Worm (Caenorhabditis elegans) whole organism, L4 larva: ENCODE measurements around the gene C24B9.3.

ENCODE experiments used
- F44E2.7 ChIP-seq: fragments of 200-800 bp; sonication (Bioruptor generic); IDR thresholded peaks from 2 replicates; pipeline ENCODE4 v2.1.2; 2022; ENCODE audit warnings: missing genetic modification characterization, missing compliant biosample characterization
- dpl-1 ChIP-seq: fragments of 150-350 bp; optimal IDR thresholded peaks from 2 replicates; lab custom pipeline; 2014; ENCODE audit warnings: missing biosample characterization, missing genetic modification reagents, missing genetic modification characterization
- fkh-10 ChIP-seq: fragments of 150-350 bp; optimal IDR thresholded peaks from 2 replicates; lab custom pipeline; 2014; ENCODE audit warnings: missing biosample characterization, missing genetic modification reagents, missing genetic modification characterization
- lim-7 ChIP-seq: fragments of 200-800 bp; sonication (Bioruptor generic); IDR thresholded peaks from 2 replicates; pipeline ENCODE4 v1.3.6; 2022; ENCODE audit warnings: missing genetic modification characterization, missing compliant biosample characterization
- mdl-1 ChIP-seq, 2 experiments: fragments of 150-350 bp in 1 of 2; sonication (generic microtip) in 1 of 2; optimal IDR thresholded peaks; 2 replicates each; lab custom pipeline; 2014 to 2017; ENCODE audit warnings: missing biosample characterization in 2 of 2, missing genetic modification characterization in 2 of 2
- nhr-11 ChIP-seq: fragments of 150-350 bp; optimal IDR thresholded peaks from 2 replicates; lab custom pipeline; 2014; ENCODE audit warnings: missing biosample characterization, missing genetic modification characterization
- nhr-237 ChIP-seq: sonication (generic microtip); optimal IDR thresholded peaks from 2 replicates; lab custom pipeline; 2017; ENCODE audit warnings: missing biosample characterization, missing genetic modification characterization
- pha-4 ChIP-seq, 2 experiments: fragments of 150-350 bp in 1 of 2; fragments of 200-800 bp in 1 of 2; sonication (Bioruptor generic) in 1 of 2; IDR thresholded peaks in 1 of 2; optimal IDR thresholded peaks in 1 of 2; 2 replicates each; pipeline versions ENCODE4 v1.3.6 to Lab custom; 2014 to 2022; ENCODE audit warnings: missing genetic modification characterization in 2 of 2, missing genetic modification reagents in 2 of 2, missing biosample characterization in 1 of 2, missing compliant biosample characterization in 1 of 2
- vab-7 ChIP-seq: fragments of 200-800 bp; sonication (Bioruptor generic); IDR thresholded peaks from 2 replicates; pipeline ENCODE4 v1.3.6; 2022; ENCODE audit warnings: missing genetic modification reagents, missing genetic modification characterization, missing compliant biosample characterization

DNA sequence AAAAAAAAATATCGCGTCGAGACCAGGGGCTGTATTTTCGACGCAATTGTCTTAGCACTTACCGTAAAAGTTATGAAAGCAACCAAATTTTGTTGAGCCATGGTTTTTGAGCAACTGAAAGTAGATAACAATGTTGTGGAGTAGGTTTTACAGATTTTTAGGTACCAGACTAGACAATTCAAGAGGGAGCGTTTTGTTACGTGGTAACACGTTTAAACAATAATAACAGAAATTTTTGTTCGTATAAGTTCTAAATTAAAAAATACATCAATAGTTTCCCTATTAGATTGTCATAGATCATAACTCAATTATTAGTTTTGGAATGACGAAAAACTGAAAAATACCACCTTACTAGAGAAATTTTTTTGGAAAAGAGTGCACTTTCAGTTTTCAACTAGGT is 38.6 kb upstream of the C24B9.3 start, which contains the start of gene srx-24:
- TF ChIP-seq nhr-11, result no peak
- no peak for TF ChIP-seq vab-7 (GFP tag; lab: Robert Waterston, UW)
- no peak for TF ChIP-seq mdl-1 (tag; optimal IDR thresholded peaks at IDR 0.05; lab: Kevin White, UChicago)
- no peak for TF ChIP-seq pha-4 (GFP tag; IDR thresholded peaks at IDR 0.05; lab: Robert Waterston, UW)
- TF ChIP-seq pha-4 (tag; optimal IDR thresholded peaks at IDR 0.05; lab: Kevin White, UChicago), result no peak
- TF ChIP-seq lim-7 (GFP tag; lab: Robert Waterston, UW), result no peak
- TF ChIP-seq fkh-10 (GFP tag; lab: Kevin White, UChicago), result no peak
- no peak for TF ChIP-seq F44E2.7 (GFP tag; lab: Robert Waterston, UW)
- no peak for TF ChIP-seq nhr-237 (tag; lab: Kevin White, UChicago)
- no peak for TF ChIP-seq dpl-1 (GFP tag; lab: Kevin White, UChicago)
